Fruit fly (Drosophila melanogaster): ENCODE measurements around the gene Klp3A.
A peak's percentile ranks its signal among the peaks of the same experiment; 100 is the strongest.

The Klp3A gene

DNA sequence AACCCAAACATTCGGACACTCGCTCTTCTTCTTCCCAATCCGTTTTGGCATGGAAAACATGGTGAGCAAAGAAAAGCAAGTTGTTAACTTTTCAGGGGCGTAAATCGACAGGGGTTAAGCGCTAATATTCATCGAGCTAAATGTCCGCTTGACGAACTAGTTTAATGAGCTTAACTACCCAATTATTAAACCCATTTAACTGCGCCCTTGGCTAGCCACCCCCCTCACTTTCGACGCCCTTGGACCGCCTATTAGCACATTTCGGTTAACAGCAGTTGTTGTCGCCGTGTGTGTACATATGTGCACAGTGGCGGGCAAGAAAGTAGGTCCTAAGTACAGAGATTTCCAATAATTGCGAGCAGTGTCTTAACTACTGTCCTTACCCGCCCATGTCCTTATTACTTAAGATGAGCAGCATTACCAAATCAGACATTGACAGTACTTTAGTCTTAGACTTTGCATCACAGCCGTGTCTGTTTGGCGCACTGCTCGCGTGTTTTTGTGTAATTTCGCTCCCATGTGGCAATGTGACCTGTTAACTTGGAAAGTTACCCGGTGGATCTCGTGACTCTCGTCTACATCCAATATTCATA, 14.3 kb downstream of the Klp3A start (continued):
- no peak for TF ChIP-seq Dll (GFP tag; IDR thresholded peaks at IDR 0.05; ENCODE audit: partially characterized antibody)
- no peak for TF ChIP-seq Bgb (GFP tag; IDR thresholded peaks at IDR 0.05; ENCODE audit: partially characterized antibody)
- peak; percentile 92 for TF ChIP-seq gem (tag; optimal IDR thresholded peaks at IDR 0.05)
- TF ChIP-seq CG12769 (tag; optimal IDR thresholded peaks at IDR 0.05), result peak; percentile 99
- peak; percentile 92 for TF ChIP-seq CG32772 (GFP tag; IDR thresholded peaks at IDR 0.05)
- peak; percentile 91 for TF ChIP-seq pnt (GFP tag; optimal IDR thresholded peaks at IDR 0.05)
- TF ChIP-seq CG11398 (GFP tag; optimal IDR thresholded peaks at IDR 0.05), result peak; percentile 90
- peak; percentile 5 for TF ChIP-seq corto (GFP tag; optimal IDR thresholded peaks at IDR 0.05)
- peak; percentile 90 for TF ChIP-seq grau (tag; optimal IDR thresholded peaks at IDR 0.05)
- peak; percentile 98 for TF ChIP-seq mam (GFP tag; optimal IDR thresholded peaks at IDR 0.05)
- peak; percentile 89 for TF ChIP-seq Myb (GFP tag; optimal IDR thresholded peaks at IDR 0.05)
- TF ChIP-seq CG13287 (GFP tag; IDR thresholded peaks at IDR 0.05; ENCODE audit: partially characterized antibody), result no peak
- peak; percentile 90 for TF ChIP-seq CG10209 (GFP tag; optimal IDR thresholded peaks at IDR 0.05)
- peak; percentile 67 for TF ChIP-seq kni (GFP tag; optimal IDR thresholded peaks at IDR 0.05)
- peak; percentile 93 for TF ChIP-seq her (GFP tag; optimal IDR thresholded peaks at IDR 0.05)
- TF ChIP-seq CG3995 (GFP tag; optimal IDR thresholded peaks at IDR 0.05), result peak; percentile 63
- no peak for TF ChIP-seq hb (GFP tag; IDR thresholded peaks at IDR 0.05; ENCODE audit: partially characterized antibody)
- no peak for TF ChIP-seq nerfin-2 (GFP tag; IDR thresholded peaks at IDR 0.05; ENCODE audit: partially characterized antibody)
- TF ChIP-seq slp2 (GFP tag; optimal IDR thresholded peaks at IDR 0.05), result peak; percentile 90
- peak; percentile 86 for TF ChIP-seq CG14050 (GFP tag; IDR thresholded peaks at IDR 0.05)
- peak; percentile 88 for TF ChIP-seq CG12391 (tag; optimal IDR thresholded peaks at IDR 0.05)
- TF ChIP-seq CG1233 (GFP tag; optimal IDR thresholded peaks at IDR 0.05), result peak; percentile 78
- TF ChIP-seq CG15601 (tag; optimal IDR thresholded peaks at IDR 0.05), result peak; percentile 64
- TF ChIP-seq CG6791 (GFP tag; IDR thresholded peaks at IDR 0.05; ENCODE audit: partially characterized antibody), result no peak
- peak; percentile 93 for TF ChIP-seq H15 (GFP tag; IDR thresholded peaks at IDR 0.05)
- TF ChIP-seq Tbp (GFP tag; optimal IDR thresholded peaks at IDR 0.05), result no peak
- no peak for TF ChIP-seq knrl (GFP tag; IDR thresholded peaks at IDR 0.05; ENCODE audit: partially characterized antibody)
- peak; percentile 29 for TF ChIP-seq CG8290 (GFP tag; optimal IDR thresholded peaks at IDR 0.05)
- peak in 1 of 2 experiments; percentile 99 for TF ChIP-seq CG8290 (tag; optimal IDR thresholded peaks at IDR 0.05)
- no peak for TF ChIP-seq zf30C (GFP tag; optimal IDR thresholded peaks at IDR 0.05)
- peak; percentile 88 for TF ChIP-seq CG11560 (tag; IDR thresholded peaks at IDR 0.05)
- no peak for TF ChIP-seq Opbp (GFP tag; IDR thresholded peaks at IDR 0.05; ENCODE audit: partially characterized antibody)
- TF ChIP-seq CG18262 (tag; optimal IDR thresholded peaks at IDR 0.05), result peak; percentile 76
- peak; percentile 47 for TF ChIP-seq twi (tag; optimal IDR thresholded peaks at IDR 0.05)
- peak; percentile 76 for TF ChIP-seq dan (GFP tag; IDR thresholded peaks at IDR 0.05)
- peak; percentile 37 for TF ChIP-seq Nf-YC (tag; optimal IDR thresholded peaks at IDR 0.05)
- TF ChIP-seq CG3726 (GFP tag; IDR thresholded peaks at IDR 0.05), result no peak; the same call in 1 of the 3 replicates
- peak; percentile 53 for TF ChIP-seq CG31388 (GFP tag; optimal IDR thresholded peaks at IDR 0.05)
- TF ChIP-seq sob (GFP tag; IDR thresholded peaks at IDR 0.05), result peak; percentile 95
- TF ChIP-seq CG10543 (GFP tag; optimal IDR thresholded peaks at IDR 0.05), result peak; percentile 16
- no peak for TF ChIP-seq ac (GFP tag; optimal IDR thresholded peaks at IDR 0.05)
- peak; percentile 83 for TF ChIP-seq scrt (GFP tag; optimal IDR thresholded peaks at IDR 0.05)
- peak; percentile 69 for TF ChIP-seq sens-2 (GFP tag; IDR thresholded peaks at IDR 0.05)
- TF ChIP-seq en (GFP tag; optimal IDR thresholded peaks at IDR 0.05), result peak; percentile 74
- TF ChIP-seq lmd (GFP tag; IDR thresholded peaks at IDR 0.05), result peak; percentile 95
- peak; percentile 92 for TF ChIP-seq CG17359 (tag; optimal IDR thresholded peaks at IDR 0.05)
- peak; percentile 92 for TF ChIP-seq Sox102F (GFP tag; optimal IDR thresholded peaks at IDR 0.05)
- TF ChIP-seq CG12659 (GFP tag; optimal IDR thresholded peaks at IDR 0.05), result peak; percentile 93
- peak; percentile 87 for TF ChIP-seq chn (GFP tag; optimal IDR thresholded peaks at IDR 0.05)

Data from whole organism, embryonic.